Fruit fly (Drosophila melanogaster) whole organism, wandering third instar larva: ENCODE data around the gene Dup99B.
A peak's percentile ranks its signal among the peaks of the same experiment; 100 is the strongest.

Experiments
- Abd-B ChIP-seq: fragments of >200 bp; optimal IDR thresholded peaks from 2 replicates; lab custom pipeline; 2017; ENCODE audit warnings: missing biosample characterization, missing genetic modification characterization
- CG32264 ChIP-seq: fragments of 200-800 bp; sonication (Bioruptor generic); optimal IDR thresholded peaks from 2 replicates; lab custom pipeline; 2016; ENCODE audit warnings: missing biosample characterization, missing genetic modification characterization
- N ChIP-seq: fragments of >200 bp; optimal IDR thresholded peaks from 2 replicates; lab custom pipeline; 2018; ENCODE audit warnings: missing biosample characterization, missing external identifiers, missing genetic modification characterization
- Sp1 ChIP-seq: fragments of 200-800 bp; sonication (Bioruptor generic); optimal IDR thresholded peaks from 3 replicates; lab custom pipeline; 2019; ENCODE audit warnings: missing biosample characterization, mild to moderate bottlenecking, missing genetic modification characterization, moderate library complexity
- brk ChIP-seq: fragments of 200-800 bp; sonication (Bioruptor generic); optimal IDR thresholded peaks from 2 replicates; lab custom pipeline; 2016; ENCODE audit warnings: missing biosample characterization, mild to moderate bottlenecking, missing genetic modification characterization
- ey ChIP-seq: fragments of 200-800 bp; sonication (Bioruptor generic); optimal IDR thresholded peaks from 2 replicates; lab custom pipeline; 2016; ENCODE audit warnings: missing biosample characterization, missing genetic modification characterization
- jim ChIP-seq: fragments of 175-275, 200-325 bp; sonication (Bioruptor generic); optimal IDR thresholded peaks from 2 replicates; lab custom pipeline; 2016; ENCODE audit warnings: missing biosample characterization, mild to moderate bottlenecking, missing genetic modification characterization
- usp ChIP-seq: fragments of >200 bp; optimal IDR thresholded peaks from 2 replicates; lab custom pipeline; 2017; ENCODE audit warnings: missing biosample characterization, missing genetic modification characterization
- woc ChIP-seq: sonication (Bioruptor generic); optimal IDR thresholded peaks from 2 replicates; lab custom pipeline; 2016; ENCODE audit warnings: missing biosample characterization, mild to moderate bottlenecking, missing genetic modification characterization

dm6 chr3R:29675333-29675732, 39.8 kb downstream of the Dup99B start, which contains the start of the genes Bub3 and Cap-D2:
- no peak for TF ChIP-seq N (GFP tag; lab: Kevin White, UChicago)
- no peak for TF ChIP-seq woc
- TF ChIP-seq ey (GFP tag; lab: Kevin White, UChicago): peak; percentile 70
- no peak for TF ChIP-seq CG32264
- no peak for TF ChIP-seq Abd-B (GFP tag; lab: Kevin White, UChicago)
- TF ChIP-seq Sp1 (GFP tag; lab: Kevin White, UChicago): peak; percentile 59
- TF ChIP-seq jim (GFP tag; lab: Kevin White, UChicago): no peak
- TF ChIP-seq usp (GFP tag; lab: Kevin White, UChicago): no peak
- TF ChIP-seq brk (GFP tag; lab: Kevin White, UChicago): no peak
